Worm (Caenorhabditis elegans) whole organism, early embryonic: Measurements from ENCODE around the gene nlf-1.

ENCODE experiments used
- ceh-36 ChIP-seq: sonication (generic microtip); optimal IDR thresholded peaks from 2 replicates; lab custom pipeline; 2016; ENCODE audit warnings: missing genetic modification characterization, inconsistent platforms, missing compliant biosample characterization
- flt-1 ChIP-seq: fragments of 200-800 bp; sonication (Bioruptor generic); IDR thresholded peaks from 2 replicates; pipeline ENCODE4 v1.3.6; 2022; ENCODE audit warnings: missing genetic modification characterization, missing compliant biosample characterization
- hmg-4 ChIP-seq: fragments of 200-800 bp; sonication (Bioruptor generic); optimal IDR thresholded peaks from 2 replicates; lab custom pipeline; 2018; ENCODE audit warnings: mild to moderate bottlenecking, missing genetic modification characterization, missing compliant biosample characterization
- pes-1 ChIP-seq: fragments of 200-800 bp; sonication (Bioruptor generic); IDR thresholded peaks from 2 replicates; pipeline ENCODE4 v1.3.6; 2022; ENCODE audit warnings: missing genetic modification reagents, missing genetic modification characterization, missing compliant biosample characterization
- scrt-1 ChIP-seq: fragments of 200-800 bp; sonication (Bioruptor generic); IDR thresholded peaks from 2 replicates; pipeline ENCODE4 v1.3.6; 2022; ENCODE audit warnings: missing genetic modification characterization, missing compliant biosample characterization
- tbx-11 ChIP-seq: fragments of 200-800 bp; sonication (Bioruptor generic); IDR thresholded peaks from 2 replicates; pipeline ENCODE4 v1.3.6; 2022; ENCODE audit warnings: missing genetic modification characterization, missing compliant biosample characterization
- tbx-37 ChIP-seq: fragments of 200-800 bp; sonication (Bioruptor generic); conservative IDR thresholded peaks from 2 replicates; pipeline ENCODE4 v1.3.6; 2022; ENCODE audit warnings: missing genetic modification reagents, missing genetic modification characterization, missing compliant biosample characterization
- tra-4 ChIP-seq: sonication (generic microtip); optimal IDR thresholded peaks from 2 replicates; lab custom pipeline; 2017; ENCODE audit warnings: missing genetic modification characterization, missing compliant biosample characterization

ce11 chrX:970072-970471 lies 47.3 kb downstream of the nlf-1 start, which contains the start of gene C44C1.6:
- TF ChIP-seq pes-1 (GFP tag; lab: Robert Waterston, UW) (no peak), tbx-37 (GFP tag; lab: Robert Waterston, UW) (no peak), ceh-36 (no peak), tra-4 (tag; lab: Kevin White, UChicago) (no peak), tbx-11 (GFP tag; lab: Robert Waterston, UW) (no peak), flt-1 (GFP tag; lab: Robert Waterston, UW) (no peak), hmg-4 (GFP tag; lab: Kevin White, UChicago) (no peak), scrt-1 (GFP tag; lab: Robert Waterston, UW) (no peak)
